ENCODE assay signal across 4 worm cellular contexts in the genomic region with DNA sequence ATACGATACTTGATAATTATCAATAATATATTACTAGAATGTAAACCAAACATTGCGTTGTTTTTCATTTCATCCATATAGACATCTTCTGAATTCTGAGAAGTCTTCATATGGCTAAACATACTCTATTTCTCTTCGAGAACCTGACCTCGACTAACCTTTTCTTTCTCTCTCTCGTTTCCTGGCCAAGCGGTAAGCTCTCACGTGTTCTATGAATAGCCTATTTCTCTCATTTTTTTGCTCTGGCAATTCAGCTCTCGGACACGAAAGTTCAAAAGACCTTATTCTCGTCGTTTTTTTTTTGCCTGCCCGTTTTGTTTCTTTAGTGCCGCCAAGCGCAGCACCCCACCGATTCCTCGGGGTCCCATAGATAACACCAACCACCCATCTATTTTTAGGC.
A peak's percentile ranks its signal among the peaks of the same experiment; 100 is the strongest.
TF ChIP-seq lines count a peak whose summit lies in the region.

No protein-coding gene starts in this region.

TF ChIP-seq in whole organism, L1 larva, 84 proteins besides CTCF, POLR2A, EP300 and RAD21 (continues in another document):
- TF ChIP-seq nhr-85 (tag; lab: Kevin White, UChicago): no peak
- TF ChIP-seq nhr-71 (tag; optimal IDR thresholded peaks at IDR 0.05; lab: Kevin White, UChicago): peak; percentile 67
- TF ChIP-seq fkh-10 (GFP tag; optimal IDR thresholded peaks at IDR 0.05; lab: Kevin White, UChicago): peak; percentile 1
- no peak for TF ChIP-seq efl-1 (optimal IDR thresholded peaks at IDR 0.05; lab: Kevin White, UChicago)
- no peak for TF ChIP-seq efl-1 (GFP tag; optimal IDR thresholded peaks at IDR 0.05 in 1 of 2; lab: Kevin White, UChicago)
- TF ChIP-seq unc-86 (tag; optimal IDR thresholded peaks at IDR 0.05; lab: Kevin White, UChicago): peak; percentile 66
- no peak for TF ChIP-seq ceh-82 (tag; optimal IDR thresholded peaks at IDR 0.05; lab: Kevin White, UChicago)
- TF ChIP-seq vab-15 (tag; optimal IDR thresholded peaks at IDR 0.05; lab: Kevin White, UChicago): no peak
- TF ChIP-seq pax-3 (tag; optimal IDR thresholded peaks at IDR 0.05; lab: Kevin White, UChicago): no peak
- TF ChIP-seq nhr-77 (tag; optimal IDR thresholded peaks at IDR 0.05; lab: Kevin White, UChicago): no peak
- TF ChIP-seq Y116A8C.19 (tag; optimal IDR thresholded peaks at IDR 0.05; lab: Kevin White, UChicago; ENCODE audit: borderline replicate concordance): no peak
- TF ChIP-seq aly-2 (tag; optimal IDR thresholded peaks at IDR 0.05; lab: Kevin White, UChicago): no peak
- TF ChIP-seq alr-1 (tag; optimal IDR thresholded peaks at IDR 0.05; lab: Kevin White, UChicago; ENCODE audit: borderline replicate concordance): no peak
- TF ChIP-seq hpl-2 (GFP tag; optimal IDR thresholded peaks at IDR 0.05; lab: Kevin White, UChicago): no peak
- TF ChIP-seq nhr-28 (tag; optimal IDR thresholded peaks at IDR 0.05; lab: Kevin White, UChicago): no peak
- TF ChIP-seq hlh-17 (GFP tag; optimal IDR thresholded peaks at IDR 0.05; lab: Kevin White, UChicago; ENCODE audit: borderline replicate concordance): no peak
- peak; percentile 23 for TF ChIP-seq swsn-7 (tag; optimal IDR thresholded peaks at IDR 0.05; lab: Kevin White, UChicago)
- TF ChIP-seq mdl-1 (tag; optimal IDR thresholded peaks at IDR 0.05; lab: Kevin White, UChicago): no peak
- TF ChIP-seq nhr-20 (tag; optimal IDR thresholded peaks at IDR 0.05; lab: Kevin White, UChicago): peak; percentile 9
- TF ChIP-seq sptf-1 (tag; optimal IDR thresholded peaks at IDR 0.05; lab: Kevin White, UChicago): no peak
- TF ChIP-seq egl-13 (tag; optimal IDR thresholded peaks at IDR 0.05; lab: Kevin White, UChicago): peak; percentile 42
- no peak for TF ChIP-seq nhr-84 (tag; optimal IDR thresholded peaks at IDR 0.05; lab: Kevin White, UChicago)

TF ChIP-seq in whole organism, L2 larva, 48 proteins besides CTCF, POLR2A, EP300 and RAD21:
- TF ChIP-seq peb-1 (tag; optimal IDR thresholded peaks at IDR 0.05; lab: Kevin White, UChicago) (no peak), mab-5 (tag; optimal IDR thresholded peaks at IDR 0.05; lab: Kevin White, UChicago) (no peak), dmd-4 (tag; optimal IDR thresholded peaks at IDR 0.05; lab: Kevin White, UChicago) (no peak), nhr-11 (tag; optimal IDR thresholded peaks at IDR 0.05; lab: Kevin White, UChicago) (no peak), elt-3 (tag; optimal IDR thresholded peaks at IDR 0.05; lab: Kevin White, UChicago) (no peak), skn-1 (tag; optimal IDR thresholded peaks at IDR 0.05; lab: Kevin White, UChicago) (no peak), Y55F3AM.14 (GFP tag; optimal IDR thresholded peaks at IDR 0.05; lab: Kevin White, UChicago) (no peak), nhr-129 (tag; optimal IDR thresholded peaks at IDR 0.05; lab: Kevin White, UChicago) (peak; percentile 38), ztf-1 (GFP tag; conservative IDR thresholded peaks at IDR 0.05; lab: Robert Waterston, UW) (no peak), nhr-21 (tag; optimal IDR thresholded peaks at IDR 0.05; lab: Kevin White, UChicago) (no peak), C34F6.9 (tag; optimal IDR thresholded peaks at IDR 0.05; lab: Kevin White, UChicago) (peak; percentile 41), sem-4 (tag; optimal IDR thresholded peaks at IDR 0.05; lab: Kevin White, UChicago) (no peak), lsy-2 (tag; optimal IDR thresholded peaks at IDR 0.05; lab: Kevin White, UChicago) (peak in 1 of 2 experiments; percentile 29), mdl-1 (tag; optimal IDR thresholded peaks at IDR 0.05; lab: Kevin White, UChicago) (peak in 1 of 2 experiments; percentile 46)
TF ChIP-seq in whole organism, L2 larva: peak in this region for 4.

TF ChIP-seq in whole organism, L3 larva, 47 proteins besides CTCF, POLR2A, EP300 and RAD21:
- TF ChIP-seq nfya-1 (tag; optimal IDR thresholded peaks at IDR 0.05; lab: Kevin White, UChicago; ENCODE audit: insufficient read depth): peak; percentile 17
- no peak for TF ChIP-seq aly-2 (tag; optimal IDR thresholded peaks at IDR 0.05; lab: Kevin White, UChicago)
- no peak for TF ChIP-seq pha-4 (tag; optimal IDR thresholded peaks at IDR 0.05; lab: Kevin White, UChicago)
- TF ChIP-seq fkh-2 (tag; optimal IDR thresholded peaks at IDR 0.05; lab: Kevin White, UChicago): no peak
- peak; percentile 56 for TF ChIP-seq lin-39 (tag; optimal IDR thresholded peaks at IDR 0.05; lab: Kevin White, UChicago)
- no peak for TF ChIP-seq nhr-237 (tag; optimal IDR thresholded peaks at IDR 0.05; lab: Kevin White, UChicago)
- no peak for TF ChIP-seq nhr-11 (tag; optimal IDR thresholded peaks at IDR 0.05; lab: Kevin White, UChicago)
- no peak for TF ChIP-seq unc-39 (tag; optimal IDR thresholded peaks at IDR 0.05; lab: Kevin White, UChicago)
- TF ChIP-seq fos-1 (tag; optimal IDR thresholded peaks at IDR 0.05; lab: Kevin White, UChicago): no peak
- no peak for TF ChIP-seq nhr-28 (tag; optimal IDR thresholded peaks at IDR 0.05; lab: Kevin White, UChicago)
- no peak for TF ChIP-seq ceh-9 (tag; optimal IDR thresholded peaks at IDR 0.05; lab: Kevin White, UChicago)
- no peak for TF ChIP-seq pqm-1 (tag; optimal IDR thresholded peaks at IDR 0.05; lab: Kevin White, UChicago)
- no peak for TF ChIP-seq fkh-10 (GFP tag; optimal IDR thresholded peaks at IDR 0.05; lab: Kevin White, UChicago)

TF ChIP-seq in whole organism, L4 larva, 104 proteins besides CTCF, POLR2A, EP300 and RAD21:
- TF ChIP-seq lin-15B (tag; optimal IDR thresholded peaks at IDR 0.05; lab: Kevin White, UChicago) (no peak), ctbp-1 (GFP tag; IDR thresholded peaks at IDR 0.05; lab: Robert Waterston, UW) (0 out of 2 replicates have a peak, but pooled peaks have one; percentile 13), gei-8 (GFP tag; optimal IDR thresholded peaks at IDR 0.05; lab: Kevin White, UChicago) (no peak), nhr-42 (GFP tag; IDR thresholded peaks at IDR 0.05; lab: Robert Waterston, UW) (no peak), attf-4 (tag; optimal IDR thresholded peaks at IDR 0.05; lab: Kevin White, UChicago) (no peak), ama-1 (optimal IDR thresholded peaks at IDR 0.05; lab: Kevin White, UChicago) (no peak), ceh-28 (tag; optimal IDR thresholded peaks at IDR 0.05; lab: Kevin White, UChicago) (no peak), ZK337.2 (GFP tag; IDR thresholded peaks at IDR 0.05; lab: Robert Waterston, UW) (no peak), hmg-1.1 (GFP tag; IDR thresholded peaks at IDR 0.05; lab: Robert Waterston, UW) (peak; percentile 36; the same call in 1 of the 2 replicates), mdl-1 (tag; optimal IDR thresholded peaks at IDR 0.05; lab: Kevin White, UChicago) (peak in 1 of 2 experiments; percentile 31), set-16 (GFP tag; IDR thresholded peaks at IDR 0.05; lab: Robert Waterston, UW) (no peak), Y75B8A.6 (GFP tag; IDR thresholded peaks at IDR 0.05; lab: Robert Waterston, UW) (no peak), nhr-6 (tag; optimal IDR thresholded peaks at IDR 0.05; lab: Kevin White, UChicago) (no peak), nhr-102 (tag; optimal IDR thresholded peaks at IDR 0.05; lab: Kevin White, UChicago) (no peak), lin-39 (tag; optimal IDR thresholded peaks at IDR 0.05; lab: Kevin White, UChicago) (no peak), F26F4.8 (GFP tag; conservative IDR thresholded peaks at IDR 0.05; lab: Robert Waterston, UW) (no peak), hlh-30 (tag; optimal IDR thresholded peaks at IDR 0.05; lab: Kevin White, UChicago; ENCODE audit: insufficient read depth) (peak; percentile 61), lsy-2 (tag; optimal IDR thresholded peaks at IDR 0.05; lab: Kevin White, UChicago) (no peak), fkh-10 (GFP tag; optimal IDR thresholded peaks at IDR 0.05; lab: Kevin White, UChicago) (no peak), lim-7 (GFP tag; IDR thresholded peaks at IDR 0.05; lab: Robert Waterston, UW) (no peak), zag-1 (tag; optimal IDR thresholded peaks at IDR 0.05; lab: Kevin White, UChicago) (no peak)

Comparison
In these comparisons a context has a peak if more than half of its experiments do, and no peak if none do; other contexts are left out.
1. Of the 29 proteins assayed by ChIP-seq in both whole organism, L4 larva and whole organism, L1 larva: peak only in whole organism, L4 larva: none; only in whole organism, L1 larva: fkh-10; in both: none; in neither: 27; mixed calls (peak in some experiments, not most) for 1.